Fruit fly (Drosophila melanogaster) whole organism, pupa: ENCODE data around the gene CG14071.

Experiments
- CG10348 ChIP-seq: fragments of 200-800 bp; sonication (Bioruptor generic); IDR thresholded peaks from 2 replicates; pipeline ENCODE4 v1.3.6; 2022; ENCODE audit warnings: missing biosample characterization, missing genetic modification characterization
- CG12605 ChIP-seq: fragments of 200-800 bp; sonication (Bioruptor generic); IDR thresholded peaks from 2 replicates; pipeline ENCODE4 v1.3.6; 2022; ENCODE audit warnings: missing biosample characterization, missing genetic modification characterization
- CG13204 ChIP-seq: fragments of 200-800 bp; sonication (Bioruptor generic); optimal IDR thresholded peaks from 2 replicates; lab custom pipeline; 2018; ENCODE audit warnings: missing biosample characterization, mild to moderate bottlenecking, missing genetic modification characterization, moderate library complexity
- CG14655 ChIP-seq: fragments of 200-800 bp; sonication (Bioruptor generic); optimal IDR thresholded peaks from 3 replicates; lab custom pipeline; 2017; ENCODE audit warnings: mild to moderate bottlenecking, missing biosample characterization, missing genetic modification reagents, missing genetic modification characterization
- CG15710 ChIP-seq: fragments of 200-800 bp; sonication (Bioruptor generic); optimal IDR thresholded peaks from 2 replicates; lab custom pipeline; 2018; ENCODE audit warnings: missing biosample characterization, mild to moderate bottlenecking, missing genetic modification characterization, moderate library complexity
- CG17806 ChIP-seq: fragments of 200-800 bp; sonication (Bioruptor generic); optimal IDR thresholded peaks from 2 replicates; lab custom pipeline; 2018; ENCODE audit warnings: missing biosample characterization, mild to moderate bottlenecking, missing genetic modification characterization, moderate library complexity
- CG32121 ChIP-seq: fragments of 200-800 bp; sonication (Bioruptor generic); IDR thresholded peaks from 2 replicates; pipeline ENCODE4 v1.3.6; 2022; ENCODE audit warnings: missing biosample characterization, missing genetic modification characterization
- CG34367 ChIP-seq: fragments of 200-800 bp; sonication (Bioruptor generic); optimal IDR thresholded peaks from 2 replicates; lab custom pipeline; 2018; ENCODE audit warnings: missing biosample characterization, mild to moderate bottlenecking, missing genetic modification characterization
- CG4496 ChIP-seq: fragments of 200-800 bp; sonication (Bioruptor generic); IDR thresholded peaks from 3 replicates; pipeline ENCODE4 v1.3.6; 2022; ENCODE audit warnings: missing biosample characterization, missing genetic modification characterization
- CG8159 ChIP-seq: fragments of 200-800 bp; sonication (Bioruptor generic); optimal IDR thresholded peaks from 3 replicates; lab custom pipeline; 2018; ENCODE audit warnings: missing biosample characterization, mild to moderate bottlenecking, missing genetic modification characterization, moderate library complexity
- CG8301 ChIP-seq: fragments of 200-800 bp; sonication (Bioruptor generic); optimal IDR thresholded peaks from 2 replicates; lab custom pipeline; 2018; ENCODE audit warnings: missing biosample characterization, mild to moderate bottlenecking, missing genetic modification characterization
- CG9948 ChIP-seq: fragments of 200-800 bp; sonication (Bioruptor generic); optimal IDR thresholded peaks from 2 replicates; lab custom pipeline; 2018; ENCODE audit warnings: missing biosample characterization, mild to moderate bottlenecking, missing genetic modification characterization, moderate library complexity
- D1 ChIP-seq: fragments of 200-800 bp; sonication (Bioruptor generic); optimal IDR thresholded peaks from 2 replicates; lab custom pipeline; 2018; ENCODE audit warnings: missing biosample characterization, mild to moderate bottlenecking, missing genetic modification characterization, moderate library complexity
- EcR ChIP-seq: fragments of 200-800 bp; sonication (Bioruptor generic); optimal IDR thresholded peaks from 3 replicates; lab custom pipeline; 2019; ENCODE audit warnings: missing biosample characterization, missing genetic modification characterization, mild to moderate bottlenecking, moderate library complexity, missing genetic modification reagents
- Ets98B ChIP-seq: fragments of 200-800 bp; sonication (Bioruptor generic); IDR thresholded peaks from 2 replicates; pipeline ENCODE4 v1.3.6; 2022; ENCODE audit warnings: missing biosample characterization, missing genetic modification characterization
- Pif1A ChIP-seq: fragments of 200-800 bp; sonication (Bioruptor generic); optimal IDR thresholded peaks from 3 replicates; lab custom pipeline; 2016; ENCODE audit warnings: missing biosample characterization, missing genetic modification characterization
- Pif1B ChIP-seq: fragments of 200-800 bp; sonication (Bioruptor generic); optimal IDR thresholded peaks from 3 replicates; lab custom pipeline; 2016; ENCODE audit warnings: missing biosample characterization, missing genetic modification characterization
- Snoo ChIP-seq: fragments of 200-800 bp; sonication (Bioruptor generic); optimal IDR thresholded peaks from 3 replicates; lab custom pipeline; 2017; ENCODE audit warnings: missing biosample characterization, mild to moderate bottlenecking, missing genetic modification characterization, inconsistent platforms
- fd96Ca ChIP-seq: fragments of 200-800 bp; sonication (Bioruptor generic); IDR thresholded peaks from 3 replicates; pipeline ENCODE4 v1.3.6; 2022; ENCODE audit warnings: missing biosample characterization, missing genetic modification characterization
- gl ChIP-seq: fragments of 200-800 bp; sonication (Bioruptor generic); optimal IDR thresholded peaks from 2 replicates; lab custom pipeline; 2018; ENCODE audit warnings: missing biosample characterization, mild to moderate bottlenecking, missing genetic modification characterization
- rn ChIP-seq: fragments of 200-800 bp; sonication (Bioruptor generic); IDR thresholded peaks from 2 replicates; pipeline ENCODE4 v1.3.6; 2022; ENCODE audit warnings: missing biosample characterization, missing genetic modification characterization

The CG14071 gene

DNA sequence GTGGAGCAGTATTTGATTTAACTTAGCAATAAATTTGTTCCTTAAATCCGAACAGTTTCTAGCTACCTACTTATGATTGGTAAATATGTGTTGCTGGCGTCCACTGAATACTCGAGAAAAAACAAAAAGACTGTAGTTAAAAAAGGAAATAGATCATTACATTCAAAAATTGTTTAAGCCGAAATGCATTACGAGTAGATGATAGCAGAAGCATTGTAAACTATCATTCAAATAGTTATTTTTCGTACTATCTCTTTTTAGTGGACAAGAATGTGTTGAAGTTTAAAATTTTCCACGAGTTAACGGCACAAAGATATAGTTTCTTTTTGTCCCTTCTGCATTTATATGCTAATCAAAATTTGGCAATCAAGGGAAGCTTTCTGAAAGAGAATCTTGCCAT is at the start of gene CG14071:
CG14071 (minus strand) TSS at position 101 of the 400 bp plus-strand sequence.
- TF ChIP-seq CG4496 (GFP tag; lab: Robert Waterston, UW) (no peak), Snoo (tag; lab: Kevin White, UChicago) (no peak), Ets98B (GFP tag; lab: Robert Waterston, UW) (no peak)

- no peak for TF ChIP-seq D1 (tag; lab: Kevin White, UChicago)
- no peak for TF ChIP-seq CG4496 (GFP tag; lab: Robert Waterston, UW)
- no peak for TF ChIP-seq EcR
- no peak for TF ChIP-seq Snoo (tag; lab: Kevin White, UChicago)
- TF ChIP-seq CG17806 (tag; lab: Kevin White, UChicago): no peak
Observed at dm6 chr2L:10936362-10936761, 47.6 kb upstream of the CG14071 start, which contains the start of gene CG14072. CG14072 (plus strand) TSS chr2L:10936662.

dm6 chr2L:10910548-10910947 is 21.8 kb upstream of the CG14071 start, which contains the start of gene CG14069:
CG14069 (minus strand) TSS chr2L:10910648.
- TF ChIP-seq CG8159 (tag; lab: Kevin White, UChicago) (no peak), CG10348 (no peak), CG14655 (GFP tag; lab: Kevin White, UChicago) (no peak), CG34367 (tag; lab: Kevin White, UChicago) (no peak), CG32121 (GFP tag; lab: Robert Waterston, UW) (no peak), gl (tag; lab: Kevin White, UChicago) (no peak), CG9948 (tag; lab: Kevin White, UChicago) (no peak), CG15710 (no peak), CG17806 (tag; lab: Kevin White, UChicago) (no peak), D1 (tag; lab: Kevin White, UChicago) (no peak), CG12605 (no peak), EcR (no peak), CG13204 (GFP tag; lab: Kevin White, UChicago) (no peak), Pif1A (GFP tag; lab: Kevin White, UChicago) (no peak), Snoo (tag; lab: Kevin White, UChicago) (no peak), rn (GFP tag; lab: Robert Waterston, UW) (no peak), CG4496 (GFP tag; lab: Robert Waterston, UW) (no peak)

DNA sequence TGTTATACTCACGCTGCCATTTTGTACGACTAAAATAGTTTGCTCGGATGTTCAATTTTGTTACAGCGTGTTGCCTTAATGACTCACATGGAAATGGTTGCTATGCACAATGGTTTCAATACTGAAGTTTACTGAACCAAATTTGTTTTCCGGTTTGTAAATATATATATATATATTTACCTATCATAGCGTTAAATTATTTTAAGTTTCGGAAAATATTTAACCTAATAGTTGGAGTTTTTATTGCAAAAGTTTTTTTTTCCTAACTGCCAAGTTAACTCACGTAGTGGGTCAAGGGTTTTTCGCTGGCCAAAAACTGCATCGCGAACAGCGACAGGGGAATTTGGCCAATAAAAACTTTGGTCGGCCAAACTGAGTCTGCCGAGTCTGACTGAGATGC is 20.1 kb upstream of the CG14071 start, which contains the start of gene CG7309:
CG7309 (minus strand) TSS at position 101 of the 400 bp plus-strand sequence.
- TF ChIP-seq CG8159 (tag; lab: Kevin White, UChicago) (no peak), rn (GFP tag; lab: Robert Waterston, UW) (no peak), Pif1A (GFP tag; lab: Kevin White, UChicago) (no peak), Ets98B (GFP tag; lab: Robert Waterston, UW) (no peak), D1 (tag; lab: Kevin White, UChicago) (no peak), CG8301 (no peak), gl (tag; lab: Kevin White, UChicago) (no peak), fd96Ca (GFP tag; lab: Robert Waterston, UW) (no peak), CG34367 (tag; lab: Kevin White, UChicago) (no peak), Pif1B (GFP tag; lab: Kevin White, UChicago) (no peak), CG17806 (tag; lab: Kevin White, UChicago) (no peak), EcR (no peak), CG12605 (no peak), CG14655 (GFP tag; lab: Kevin White, UChicago) (no peak), CG9948 (tag; lab: Kevin White, UChicago) (no peak), CG15710 (no peak), CG10348 (no peak), Snoo (tag; lab: Kevin White, UChicago) (no peak), CG32121 (GFP tag; lab: Robert Waterston, UW) (no peak), CG4496 (GFP tag; lab: Robert Waterston, UW) (no peak)

DNA sequence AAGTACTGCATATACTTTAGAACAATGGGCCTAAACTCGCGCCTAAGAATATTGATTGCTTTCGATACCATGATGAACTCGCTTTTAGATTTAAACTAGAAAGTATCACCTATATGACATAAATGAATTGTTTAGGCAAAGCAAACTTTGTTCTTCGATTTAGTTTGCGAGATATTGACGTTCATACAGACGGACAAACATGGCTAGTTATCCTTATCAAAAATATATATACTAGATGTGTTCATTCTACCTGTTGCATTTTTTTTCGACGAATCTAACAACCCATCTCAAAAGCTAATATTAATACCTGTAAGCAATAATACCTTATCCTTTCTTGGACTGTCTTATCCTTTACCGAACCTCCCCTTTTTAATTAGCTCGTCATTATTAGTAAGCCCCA is 13.0 kb upstream of the CG14071 start, which contains the start of gene CG14070:
CG14070 (minus strand) TSS at position 101 of the 400 bp plus-strand sequence.
- TF ChIP-seq CG9948 (tag; lab: Kevin White, UChicago) (no peak), Ets98B (GFP tag; lab: Robert Waterston, UW) (no peak), Pif1A (GFP tag; lab: Kevin White, UChicago) (no peak), CG10348 (no peak)

- no peak for TF ChIP-seq CG8159 (tag; lab: Kevin White, UChicago)
- TF ChIP-seq CG15710: no peak
- no peak for TF ChIP-seq CG13204 (GFP tag; lab: Kevin White, UChicago)
- no peak for TF ChIP-seq CG34367 (tag; lab: Kevin White, UChicago)
Observed at dm6 chr2L:10869867-10870266, 18.9 kb downstream of the CG14071 start, which contains the start of gene CG12517. CG12517 (plus strand) TSS chr2L:10870167.
